In genomic region chr3L:4976059-4976823, dm6 we compare ENCODE assay signal across 4 fruit fly cellular contexts.
TF ChIP-seq lines count a peak whose summit lies in the region.

No protein-coding gene starts in this region.

- no peak for TF ChIP-seq CTCF in whole organism, embryonic (GFP tag; optimal IDR thresholded peaks at IDR 0.05; lab: Kevin White, UChicago)

TF ChIP-seq in whole organism, embryonic, 481 proteins besides CTCF, POLR2A, EP300 and RAD21 (continues in another document):
- TF ChIP-seq Fer1 (GFP tag; optimal IDR thresholded peaks at IDR 0.05; lab: Kevin White, UChicago): peak; percentile 24
- peak; percentile 38; the same call in 1 of the 2 replicates for TF ChIP-seq rib (GFP tag; IDR thresholded peaks at IDR 0.05; lab: Robert Waterston, UW)
- 0 out of 2 replicates have a peak, but pooled peaks have one; percentile 30 for TF ChIP-seq Xrp1 (GFP tag; IDR thresholded peaks at IDR 0.05; lab: Robert Waterston, UW)
- peak; percentile 99 for TF ChIP-seq pfk (GFP tag; optimal IDR thresholded peaks at IDR 0.05; lab: Kevin White, UChicago)
- peak; percentile 6 for TF ChIP-seq CG1529 (GFP tag; optimal IDR thresholded peaks at IDR 0.05; lab: Kevin White, UChicago)
- TF ChIP-seq CG18476 (GFP tag; optimal IDR thresholded peaks at IDR 0.05; lab: Kevin White, UChicago): peak; percentile 62
- peak; percentile 48 for TF ChIP-seq abd-A (tag; optimal IDR thresholded peaks at IDR 0.05; lab: Kevin White, UChicago)
- peak; percentile 65 for TF ChIP-seq Blimp-1 (GFP tag; optimal IDR thresholded peaks at IDR 0.05; lab: Kevin White, UChicago)
- TF ChIP-seq CG17829 (tag; optimal IDR thresholded peaks at IDR 0.05; lab: Kevin White, UChicago): peak; percentile 6
- no peak for TF ChIP-seq nmo (GFP tag; optimal IDR thresholded peaks at IDR 0.05; lab: Kevin White, UChicago)
- TF ChIP-seq tll (GFP tag; optimal IDR thresholded peaks at IDR 0.05; lab: Kevin White, UChicago): peak in 1 of 2 experiments; percentile 25
- peak; percentile 88 for TF ChIP-seq kni (GFP tag; optimal IDR thresholded peaks at IDR 0.05; lab: Kevin White, UChicago)
- 0 out of 2 replicates have a peak, but pooled peaks have one; percentile 19 for TF ChIP-seq Bgb (GFP tag; IDR thresholded peaks at IDR 0.05; lab: Robert Waterston, UW; ENCODE audit: partially characterized antibody)
- peak; percentile 42 for TF ChIP-seq amos (GFP tag; IDR thresholded peaks at IDR 0.05; lab: Robert Waterston, UW; ENCODE audit: partially characterized antibody)
- TF ChIP-seq Kr (GFP tag; optimal IDR thresholded peaks at IDR 0.05; lab: Kevin White, UChicago): peak; percentile 25
- TF ChIP-seq zf30C (GFP tag; optimal IDR thresholded peaks at IDR 0.05; lab: Kevin White, UChicago): peak; percentile 3
- 0 out of 2 replicates have a peak, but pooled peaks have one; percentile 10 for TF ChIP-seq CG13287 (GFP tag; IDR thresholded peaks at IDR 0.05; lab: Robert Waterston, UW; ENCODE audit: partially characterized antibody)
- peak; percentile 94 for TF ChIP-seq CG3163 (GFP tag; optimal IDR thresholded peaks at IDR 0.05; lab: Kevin White, UChicago)
- TF ChIP-seq CG10274 (GFP tag; optimal IDR thresholded peaks at IDR 0.05; lab: Kevin White, UChicago): no peak
- peak; percentile 57; the same call in 1 of the 2 replicates for TF ChIP-seq chm (GFP tag; IDR thresholded peaks at IDR 0.05; lab: Robert Waterston, UW)

TF ChIP-seq in whole organism, prepupa, 60 proteins besides CTCF, POLR2A, EP300 and RAD21 (continues in another document):
- TF ChIP-seq CG8119 (GFP tag; IDR thresholded peaks at IDR 0.05; lab: Robert Waterston, UW) (no peak), CG6163 (GFP tag; IDR thresholded peaks at IDR 0.05; lab: Robert Waterston, UW) (no peak), Eip75B (GFP tag; optimal IDR thresholded peaks at IDR 0.05; lab: Kevin White, UChicago) (no peak), Hr4 (GFP tag; optimal IDR thresholded peaks at IDR 0.05; lab: Kevin White, UChicago) (no peak), CG10631 (GFP tag; optimal IDR thresholded peaks at IDR 0.05; lab: Kevin White, UChicago) (no peak), fd59A (GFP tag; optimal IDR thresholded peaks at IDR 0.05; lab: Kevin White, UChicago) (no peak), CG11902 (GFP tag; optimal IDR thresholded peaks at IDR 0.05; lab: Kevin White, UChicago) (no peak), CG8632 (GFP tag; optimal IDR thresholded peaks at IDR 0.05; lab: Kevin White, UChicago) (no peak), dac (GFP tag; optimal IDR thresholded peaks at IDR 0.05; lab: Kevin White, UChicago) (no peak), CG31627 (GFP tag; optimal IDR thresholded peaks at IDR 0.05; lab: Kevin White, UChicago) (no peak), Eip78C (GFP tag; lab: Kevin White, UChicago) (peak; percentile 63), Hr39 (GFP tag; optimal IDR thresholded peaks at IDR 0.05; lab: Kevin White, UChicago) (no peak), topi (GFP tag; optimal IDR thresholded peaks at IDR 0.05; lab: Kevin White, UChicago) (no peak), CG3032 (tag; optimal IDR thresholded peaks at IDR 0.05; lab: Kevin White, UChicago) (no peak), salr (GFP tag; optimal IDR thresholded peaks at IDR 0.05; lab: Kevin White, UChicago) (no peak), esn (GFP tag; optimal IDR thresholded peaks at IDR 0.05; lab: Kevin White, UChicago) (no peak), CG6792 (GFP tag; optimal IDR thresholded peaks at IDR 0.05; lab: Kevin White, UChicago) (no peak), CG34406 (GFP tag; optimal IDR thresholded peaks at IDR 0.05; lab: Kevin White, UChicago) (no peak), acj6 (GFP tag; optimal IDR thresholded peaks at IDR 0.05; lab: Kevin White, UChicago) (no peak), Lpt (GFP tag; optimal IDR thresholded peaks at IDR 0.05; lab: Kevin White, UChicago) (no peak), Hr38 (GFP tag; optimal IDR thresholded peaks at IDR 0.05; lab: Kevin White, UChicago) (no peak), CG16779 (tag; optimal IDR thresholded peaks at IDR 0.05; lab: Kevin White, UChicago) (no peak), lz (GFP tag; optimal IDR thresholded peaks at IDR 0.05; lab: Kevin White, UChicago) (no peak), dsx (GFP tag; optimal IDR thresholded peaks at IDR 0.05; lab: Kevin White, UChicago; ENCODE audit: poor library complexity, severe bottlenecking) (no peak), CG11762 (GFP tag; optimal IDR thresholded peaks at IDR 0.05; lab: Kevin White, UChicago; ENCODE audit: insufficient read depth) (no peak)

TF ChIP-seq in whole organism, pupa, 21 proteins besides CTCF, POLR2A, EP300 and RAD21:
- TF ChIP-seq CG4496 (GFP tag; IDR thresholded peaks at IDR 0.05; lab: Robert Waterston, UW) (0 out of 3 replicates have a peak, but pooled peaks have one; percentile 26), CG10348 (GFP tag; IDR thresholded peaks at IDR 0.05; lab: Robert Waterston, UW) (no peak), EcR (GFP tag; optimal IDR thresholded peaks at IDR 0.05; lab: Kevin White, UChicago) (no peak), D1 (tag; optimal IDR thresholded peaks at IDR 0.05; lab: Kevin White, UChicago) (no peak), CG13204 (GFP tag; optimal IDR thresholded peaks at IDR 0.05; lab: Kevin White, UChicago) (no peak), CG32121 (GFP tag; IDR thresholded peaks at IDR 0.05; lab: Robert Waterston, UW) (no peak), Pif1B (GFP tag; optimal IDR thresholded peaks at IDR 0.05; lab: Kevin White, UChicago) (no peak), gl (tag; optimal IDR thresholded peaks at IDR 0.05; lab: Kevin White, UChicago) (no peak), CG14655 (GFP tag; optimal IDR thresholded peaks at IDR 0.05; lab: Kevin White, UChicago) (no peak), CG12605 (GFP tag; IDR thresholded peaks at IDR 0.05; lab: Robert Waterston, UW) (peak; percentile 75), CG8301 (tag; optimal IDR thresholded peaks at IDR 0.05; lab: Kevin White, UChicago) (no peak), Pif1A (GFP tag; optimal IDR thresholded peaks at IDR 0.05; lab: Kevin White, UChicago) (no peak), fd96Ca (GFP tag; IDR thresholded peaks at IDR 0.05; lab: Robert Waterston, UW) (no peak), Ets98B (GFP tag; IDR thresholded peaks at IDR 0.05; lab: Robert Waterston, UW) (no peak), CG15710 (tag; optimal IDR thresholded peaks at IDR 0.05; lab: Kevin White, UChicago) (no peak), CG34367 (tag; optimal IDR thresholded peaks at IDR 0.05; lab: Kevin White, UChicago) (no peak), CG8159 (tag; optimal IDR thresholded peaks at IDR 0.05; lab: Kevin White, UChicago) (no peak), CG9948 (tag; optimal IDR thresholded peaks at IDR 0.05; lab: Kevin White, UChicago) (no peak), rn (GFP tag; IDR thresholded peaks at IDR 0.05; lab: Robert Waterston, UW) (no peak), CG17806 (tag; optimal IDR thresholded peaks at IDR 0.05; lab: Kevin White, UChicago) (no peak), Snoo (tag; optimal IDR thresholded peaks at IDR 0.05; lab: Kevin White, UChicago) (peak; percentile 14)

TF ChIP-seq in whole organism, wandering third instar larva, 38 proteins besides CTCF, POLR2A, EP300 and RAD21:
- TF ChIP-seq dl (GFP tag; optimal IDR thresholded peaks at IDR 0.05; lab: Kevin White, UChicago; ENCODE audit: insufficient read depth in 1 of 2, partially characterized antibody in 2 of 2) (peak in 1 of 2 experiments; percentile 20), Dif (GFP tag; optimal IDR thresholded peaks at IDR 0.05; lab: Kevin White, UChicago; ENCODE audit: partially characterized antibody) (peak; percentile 72), HLH106 (tag; optimal IDR thresholded peaks at IDR 0.05; lab: Kevin White, UChicago) (no peak), psq (GFP tag; optimal IDR thresholded peaks at IDR 0.05; lab: Kevin White, UChicago) (peak; percentile 13), Vsx2 (GFP tag; optimal IDR thresholded peaks at IDR 0.05; lab: Kevin White, UChicago; ENCODE audit: partially characterized antibody) (peak; percentile 58)

Comparison
In these comparisons a context has a peak if more than half of its experiments do, and no peak if none do; other contexts are left out.
1. Of the 7 proteins assayed by ChIP-seq in both whole organism, embryonic and whole organism, prepupa: peak only in whole organism, embryonic: none; only in whole organism, prepupa: CG6854; in both: Blimp-1; in neither: 5.